Worm (Caenorhabditis elegans) whole organism, midembryonic: ENCODE measurements around the gene eif-2Bgamma.

Experiments
- T22C8.4 ChIP-seq: fragments of 200-800 bp; sonication (Bioruptor generic); IDR thresholded peaks from 2 replicates; pipeline ENCODE4 v1.3.6; 2022; ENCODE audit warnings: missing genetic modification characterization, missing compliant biosample characterization
- cog-1 ChIP-seq: sonication (generic microtip); optimal IDR thresholded peaks from 2 replicates; lab custom pipeline; 2016; ENCODE audit warnings: missing genetic modification characterization, missing compliant biosample characterization
- flt-1 ChIP-seq: fragments of 200-800 bp; sonication (Bioruptor generic); IDR thresholded peaks from 2 replicates; pipeline ENCODE4 v1.3.6; 2022; ENCODE audit warnings: missing genetic modification characterization, missing compliant biosample characterization
- klf-2 ChIP-seq: fragments of 200-800 bp; sonication (Bioruptor generic); conservative IDR thresholded peaks from 2 replicates; pipeline ENCODE4 v1.3.6; 2022; ENCODE audit warnings: missing genetic modification reagents, missing genetic modification characterization, missing compliant biosample characterization
- ref-1 ChIP-seq: fragments of 200-800 bp; sonication (Bioruptor generic); conservative IDR thresholded peaks from 2 replicates; pipeline ENCODE4 v1.3.6; 2022; ENCODE audit warnings: missing genetic modification reagents, missing genetic modification characterization, missing compliant biosample characterization
- tab-1 ChIP-seq: fragments of 200-800 bp; sonication (Bioruptor generic); IDR thresholded peaks from 2 replicates; pipeline ENCODE4 v1.3.6; 2022; ENCODE audit warnings: missing genetic modification characterization, missing compliant biosample characterization
- ztf-23 ChIP-seq: fragments of 200-800 bp; sonication (Bioruptor generic); IDR thresholded peaks from 2 replicates; pipeline ENCODE4 v1.3.6; 2022; ENCODE audit warnings: missing genetic modification reagents, missing genetic modification characterization, missing compliant biosample characterization

DNA sequence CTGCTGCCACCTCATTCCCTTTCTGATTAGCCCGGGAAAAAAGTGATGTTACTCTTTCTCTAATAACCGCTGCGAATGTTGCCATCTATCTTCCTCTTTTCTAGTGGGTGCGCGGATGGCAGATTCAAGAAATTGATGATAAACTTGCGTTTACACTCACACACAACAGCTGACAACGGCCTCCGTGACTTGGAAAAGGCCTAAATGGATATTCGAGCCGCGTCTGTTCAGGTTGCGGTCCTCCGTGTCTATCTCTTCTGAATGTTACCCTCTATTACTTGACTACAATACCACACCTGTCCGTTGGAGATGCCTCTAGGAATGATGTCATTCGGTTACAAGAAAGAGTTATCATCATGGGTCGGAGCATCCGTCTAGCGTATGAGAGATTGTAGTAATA lies 30.9 kb downstream of the eif-2Bgamma start:
- TF ChIP-seq klf-2 (GFP tag; lab: Robert Waterston, UW) (no peak), cog-1 (tag; lab: Kevin White, UChicago) (no peak), T22C8.4 (GFP tag; lab: Robert Waterston, UW) (no peak), ztf-23 (no peak), flt-1 (no peak), ref-1 (GFP tag; lab: Robert Waterston, UW) (no peak), tab-1 (GFP tag; lab: Robert Waterston, UW) (no peak)
